Worm (Caenorhabditis elegans): ENCODE measurements around the gene srw-120.
A peak's percentile ranks its signal among the peaks of the same experiment; 100 is the strongest.

srw-120 gene

DNA sequence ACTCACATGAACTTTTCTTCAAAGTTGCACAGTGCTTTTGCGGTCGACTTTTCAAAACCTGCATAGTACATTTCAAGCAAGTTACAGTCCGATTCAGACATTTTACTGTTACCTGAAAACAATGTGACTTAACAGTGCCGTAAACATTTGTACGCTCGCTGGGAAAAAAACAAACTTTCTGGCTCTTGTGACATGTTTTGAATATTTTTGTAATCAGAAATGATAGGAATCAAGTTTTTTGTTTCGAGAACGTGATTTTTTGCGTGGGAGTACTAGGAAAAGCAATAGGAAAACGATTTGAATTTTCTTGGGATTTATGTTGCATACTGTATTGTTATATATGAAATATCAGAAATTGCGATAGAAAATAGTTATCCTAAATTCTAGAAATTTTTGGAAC, at the start of gene srw-120:
Gene srw-120 (minus strand): TSS at position 101 of the 400 bp plus-strand sequence.
- no peak for TF ChIP-seq nhr-47 (tag; optimal IDR thresholded peaks at IDR 0.05)

DNA sequence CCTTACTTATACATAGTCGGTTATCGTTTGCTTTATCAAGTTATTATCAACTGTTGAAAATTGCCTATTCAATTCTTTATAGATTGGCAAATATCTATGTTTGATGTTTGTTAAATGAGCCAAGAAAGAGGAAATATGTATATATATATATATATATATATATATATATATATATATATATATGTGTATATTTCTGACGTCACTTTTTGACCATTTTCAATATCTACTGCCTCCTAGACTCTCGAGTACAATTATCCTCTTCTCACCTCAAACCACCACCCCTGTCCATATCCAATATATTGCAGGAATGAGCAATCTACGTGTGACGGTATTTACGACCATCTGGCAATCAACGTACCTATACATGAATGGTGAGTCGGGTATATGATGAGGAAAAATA, 48.8 kb upstream of the srw-120 start, which contains the start of gene F59D6.1:
Gene F59D6.1 (plus strand): TSS at position 301 of the 400 bp plus-strand sequence.
- TF ChIP-seq pag-3 (tag; optimal IDR thresholded peaks at IDR 0.05; ENCODE audit: borderline replicate concordance, insufficient read depth), result no peak
- TF ChIP-seq nhr-11 (tag; optimal IDR thresholded peaks at IDR 0.05), result no peak
- no peak for TF ChIP-seq nhr-28 (tag; optimal IDR thresholded peaks at IDR 0.05)
- TF ChIP-seq aha-1 (tag; optimal IDR thresholded peaks at IDR 0.05), result no peak
- no peak for TF ChIP-seq unc-30 (tag; optimal IDR thresholded peaks at IDR 0.05)
- no peak for TF ChIP-seq ets-5 (GFP tag; IDR thresholded peaks at IDR 0.05)
- no peak for TF ChIP-seq lin-14 (GFP tag; optimal IDR thresholded peaks at IDR 0.05)
- TF ChIP-seq ceh-82 (tag; optimal IDR thresholded peaks at IDR 0.05), result no peak
- no peak for TF ChIP-seq skn-1 (tag; optimal IDR thresholded peaks at IDR 0.05)
- TF ChIP-seq ztf-4 (tag; optimal IDR thresholded peaks at IDR 0.05), result no peak
- no peak for TF ChIP-seq hlh-17 (GFP tag; optimal IDR thresholded peaks at IDR 0.05; ENCODE audit: borderline replicate concordance)
- TF ChIP-seq fos-1 (tag; optimal IDR thresholded peaks at IDR 0.05), result no peak
- no peak for TF ChIP-seq hpl-2 (GFP tag; optimal IDR thresholded peaks at IDR 0.05)
- TF ChIP-seq lir-3 (tag; optimal IDR thresholded peaks at IDR 0.05; ENCODE audit: poor library complexity), result no peak
- no peak for TF ChIP-seq lin-13 (GFP tag; optimal IDR thresholded peaks at IDR 0.05)

DNA sequence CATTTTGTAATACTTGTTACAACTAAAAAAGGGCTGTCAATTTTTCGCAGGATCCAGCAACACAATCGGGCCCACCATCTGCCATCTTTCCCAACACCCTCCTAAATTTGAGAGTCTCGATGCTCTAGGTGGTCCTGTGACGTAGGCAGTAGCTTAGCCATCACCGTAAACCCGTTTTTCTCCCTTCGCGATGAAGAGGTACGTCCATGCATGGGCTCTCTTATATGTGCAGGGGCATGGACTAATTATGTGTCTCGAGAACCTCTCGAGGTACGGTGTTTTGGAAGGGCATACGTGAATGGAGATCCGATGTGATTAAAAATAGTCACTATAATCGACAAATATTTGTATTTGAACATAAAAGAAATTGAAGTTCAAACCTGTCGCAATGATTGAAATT, 44.9 kb upstream of the srw-120 start:
- TF ChIP-seq efl-3 (GFP tag; optimal IDR thresholded peaks at IDR 0.05) (no peak), snu-23 (GFP tag; optimal IDR thresholded peaks at IDR 0.05) (no peak), mef-2 (tag; optimal IDR thresholded peaks at IDR 0.05) (no peak), C34B4.2 (tag; optimal IDR thresholded peaks at IDR 0.05) (no peak), zag-1 (tag; optimal IDR thresholded peaks at IDR 0.05) (no peak), nhr-12 (tag; optimal IDR thresholded peaks at IDR 0.05) (no peak), nhr-84 (tag; optimal IDR thresholded peaks at IDR 0.05) (no peak), aly-2 (tag; optimal IDR thresholded peaks at IDR 0.05) (no peak), fkh-8 (tag; optimal IDR thresholded peaks at IDR 0.05) (no peak)

DNA sequence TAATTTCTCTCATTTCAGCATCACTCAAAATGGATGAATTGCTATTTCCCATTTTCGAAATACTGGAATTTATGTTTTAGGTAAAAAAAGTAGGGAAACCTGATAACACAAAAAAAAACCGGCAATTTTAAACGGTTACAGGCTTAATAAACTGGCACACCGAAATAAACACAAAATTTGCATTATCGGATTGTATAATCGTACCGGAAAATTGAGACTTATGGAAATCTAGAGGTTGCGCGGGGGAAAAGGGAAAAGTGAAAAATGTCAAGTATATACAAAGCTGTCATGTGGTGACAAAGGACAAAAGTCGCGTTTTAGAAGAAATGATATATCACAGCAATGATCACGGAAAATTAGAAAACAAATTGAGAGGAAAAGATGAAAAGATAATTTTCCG, 43.3 kb upstream of the srw-120 start, which contains the start of gene chpf-2:
Gene chpf-2 (minus strand): TSS at position 101 of the 400 bp plus-strand sequence.
- peak; percentile 74 for TF ChIP-seq blmp-1 (tag; optimal IDR thresholded peaks at IDR 0.05)
- peak in 1 of 2 experiments; percentile 11 for TF ChIP-seq lin-35 (GFP tag; optimal IDR thresholded peaks at IDR 0.05)
- peak; percentile 17 for TF ChIP-seq nhr-85 (tag)
- TF ChIP-seq snu-23 (GFP tag; optimal IDR thresholded peaks at IDR 0.05), result peak; percentile 14
- no peak for TF ChIP-seq pqm-1 (tag; optimal IDR thresholded peaks at IDR 0.05)
- TF ChIP-seq unc-86 (tag; optimal IDR thresholded peaks at IDR 0.05), result no peak
- peak; percentile 37 for TF ChIP-seq nhr-20 (tag; optimal IDR thresholded peaks at IDR 0.05)
- no peak for TF ChIP-seq swsn-7 (tag; optimal IDR thresholded peaks at IDR 0.05)

DNA sequence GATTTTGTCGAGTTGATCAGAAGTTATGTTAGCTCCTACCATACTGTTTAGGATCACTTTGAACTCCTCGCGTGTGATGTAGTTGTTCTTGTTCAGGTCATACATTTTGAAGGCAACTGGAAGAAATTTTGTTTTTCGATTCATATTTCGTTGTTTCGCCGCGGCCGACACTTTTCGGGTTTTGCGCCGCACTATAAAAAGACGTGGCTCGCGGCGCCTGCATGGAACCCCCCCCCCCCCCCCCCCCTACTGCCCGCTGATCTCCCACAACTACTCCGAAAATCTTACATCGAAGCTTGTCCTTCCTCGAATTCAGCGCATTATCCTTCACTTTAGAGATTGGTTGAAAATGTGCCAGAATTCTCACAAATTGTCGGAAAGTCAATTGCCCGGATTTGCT, 42.1 kb upstream of the srw-120 start:
- TF ChIP-seq ceh-63 (GFP tag; optimal IDR thresholded peaks at IDR 0.05), result no peak
- TF ChIP-seq unc-98 (GFP tag; IDR thresholded peaks at IDR 0.05), result no peak
- TF ChIP-seq elt-2 (tag; optimal IDR thresholded peaks at IDR 0.05), result no peak
- TF ChIP-seq vab-15 (tag; optimal IDR thresholded peaks at IDR 0.05), result no peak
- no peak for TF ChIP-seq ceh-8 (GFP tag; optimal IDR thresholded peaks at IDR 0.05)
- no peak for TF ChIP-seq pag-3 (tag; optimal IDR thresholded peaks at IDR 0.05; ENCODE audit: borderline replicate concordance, insufficient read depth)
- no peak for TF ChIP-seq blmp-1 (tag; optimal IDR thresholded peaks at IDR 0.05)
- TF ChIP-seq lin-39 (tag; optimal IDR thresholded peaks at IDR 0.05), result no peak
- TF ChIP-seq nhr-71 (tag; optimal IDR thresholded peaks at IDR 0.05), result no peak
- no peak for TF ChIP-seq zip-4 (GFP tag; optimal IDR thresholded peaks at IDR 0.05)

All from whole organism, L1 larva.